Fruit fly (Drosophila melanogaster): ENCODE results near the gene Acyp2.

The Acyp2 gene

dm6 chr3R:15804678-15805077 is 12.2 kb downstream of the Acyp2 start:
- no peak for TF ChIP-seq CG17801 (GFP tag; optimal IDR thresholded peaks at IDR 0.05; ENCODE audit: partially characterized antibody)

dm6 chr3R:15806341-15806740 is 13.9 kb downstream of the Acyp2 start:
- TF ChIP-seq CG17801 (GFP tag; optimal IDR thresholded peaks at IDR 0.05; ENCODE audit: partially characterized antibody): no peak

dm6 chr3R:15807306-15807705 is 14.8 kb downstream of the Acyp2 start:
- no peak for TF ChIP-seq CG17801 (GFP tag; optimal IDR thresholded peaks at IDR 0.05; ENCODE audit: partially characterized antibody)

dm6 chr3R:15807877-15808381 is 15.4 kb downstream of the Acyp2 start:
- no peak for TF ChIP-seq CG17801 (GFP tag; optimal IDR thresholded peaks at IDR 0.05; ENCODE audit: partially characterized antibody)

dm6 chr3R:15810369-15810768 is 17.9 kb downstream of the Acyp2 start:
- TF ChIP-seq CG17801 (GFP tag; optimal IDR thresholded peaks at IDR 0.05; ENCODE audit: partially characterized antibody): no peak

dm6 chr3R:15814150-15814549 is 21.7 kb downstream of the Acyp2 start:
- TF ChIP-seq CG17801 (GFP tag; optimal IDR thresholded peaks at IDR 0.05; ENCODE audit: partially characterized antibody): no peak

- TF ChIP-seq CG17801 (GFP tag; optimal IDR thresholded peaks at IDR 0.05; ENCODE audit: partially characterized antibody): no peak
Measured at dm6 chr3R:15816276-15816675, 23.8 kb downstream of the Acyp2 start.

dm6 chr3R:15825521-15825920 is 33.0 kb downstream of the Acyp2 start, which contains the start of gene CG4576:
Gene CG4576 (plus strand): TSS chr3R:15825747.
- no peak for TF ChIP-seq CG17801 (GFP tag; optimal IDR thresholded peaks at IDR 0.05; ENCODE audit: partially characterized antibody)

- TF ChIP-seq CG17801 (GFP tag; optimal IDR thresholded peaks at IDR 0.05; ENCODE audit: partially characterized antibody): no peak
Measured at dm6 chr3R:15827559-15827958, 35.1 kb downstream of the Acyp2 start.

- no peak for TF ChIP-seq CG17801 (GFP tag; optimal IDR thresholded peaks at IDR 0.05; ENCODE audit: partially characterized antibody)
Measured at dm6 chr3R:15832525-15832924, 40.0 kb downstream of the Acyp2 start, which contains the start of gene rec. Gene rec (minus strand): TSS chr3R:15832632.

- TF ChIP-seq CG17801 (GFP tag; optimal IDR thresholded peaks at IDR 0.05; ENCODE audit: partially characterized antibody): no peak
Measured at dm6 chr3R:15833332-15833731, 40.8 kb downstream of the Acyp2 start, which contains the start of gene CG43318. Gene CG43318 (minus strand): TSS chr3R:15833432.

- no peak for TF ChIP-seq CG17801 (GFP tag; optimal IDR thresholded peaks at IDR 0.05; ENCODE audit: partially characterized antibody)
Measured at dm6 chr3R:15834375-15835031, 42.0 kb downstream of the Acyp2 start, which contains the start of the genes CG43317 and Arpc3A. Gene CG43317 (minus strand): TSS chr3R:15834425. Gene Arpc3A (plus strand): TSS chr3R:15834648.

dm6 chr3R:15836864-15837824 is 44.7 kb downstream of the Acyp2 start, which contains the start of the genes ND-23 and spn-E:
Gene ND-23 (minus strand): TSS chr3R:15837117.
Gene spn-E (plus strand): TSS chr3R:15837419.
- peak; percentile 77 for TF ChIP-seq CG17801 (GFP tag; optimal IDR thresholded peaks at IDR 0.05; ENCODE audit: partially characterized antibody)

dm6 chr3R:15839294-15839693 is 46.8 kb downstream of the Acyp2 start, which contains the start of gene Pbp45:
Gene Pbp45 (minus strand): TSS chr3R:15839515.
- TF ChIP-seq CG17801 (GFP tag; optimal IDR thresholded peaks at IDR 0.05; ENCODE audit: partially characterized antibody): no peak
